Fruit fly (Drosophila melanogaster) whole organism, embryonic: ENCODE data around the gene Cyp4ac2.

Source experiments
- ATbp ChIP-seq: fragments of 200-800 bp; sonication (Bioruptor generic); optimal IDR thresholded peaks from 2 replicates; lab custom pipeline; 2017; ENCODE audit warnings: missing biosample characterization, mild to moderate bottlenecking, missing genetic modification characterization, missing genetic modification reagents
- BEAF-32 ChIP-seq: fragments of 200-800 bp; sonication (Bioruptor generic); optimal IDR thresholded peaks from 3 replicates; lab custom pipeline; 2017; ENCODE audit warnings: missing biosample characterization, missing genetic modification characterization, mild to moderate bottlenecking, moderate library complexity, missing genetic modification reagents
- CG10147 ChIP-seq: fragments of 200-800 bp; sonication (Bioruptor generic); optimal IDR thresholded peaks from 2 replicates; lab custom pipeline; 2019; ENCODE audit warnings: missing biosample characterization, mild to moderate bottlenecking, missing genetic modification characterization, moderate library complexity
- CG11085 ChIP-seq: fragments of 200-800 bp; sonication (Bioruptor generic); IDR thresholded peaks from 2 replicates; pipeline ENCODE4 v1.3.6; 2022; ENCODE audit warnings: missing biosample characterization, missing genetic modification characterization
- CG11398 ChIP-seq: fragments of 200-800 bp; sonication (Bioruptor generic); optimal IDR thresholded peaks from 2 replicates; lab custom pipeline; 2016; ENCODE audit warnings: missing biosample characterization, missing genetic modification characterization
- CG11456 ChIP-seq: fragments of 200-800 bp; sonication (Bioruptor generic); IDR thresholded peaks from 3 replicates; pipeline ENCODE4 v1.3.6; 2022; ENCODE audit warnings: missing biosample characterization, missing genetic modification characterization
- CG12391 ChIP-seq: fragments of 200-800 bp; sonication (Bioruptor generic); optimal IDR thresholded peaks from 3 replicates; lab custom pipeline; 2018; ENCODE audit warnings: missing biosample characterization, mild to moderate bottlenecking, missing genetic modification characterization, moderate library complexity
- CG12659 ChIP-seq: fragments of 200-800 bp; sonication (Bioruptor generic); optimal IDR thresholded peaks from 3 replicates; lab custom pipeline; 2017; ENCODE audit warnings: mild to moderate bottlenecking, missing biosample characterization, missing genetic modification reagents, missing genetic modification characterization
- CG14710 ChIP-seq: fragments of 200-800 bp; sonication (Bioruptor generic); optimal IDR thresholded peaks from 3 replicates; lab custom pipeline; 2019; ENCODE audit warnings: missing biosample characterization, mild to moderate bottlenecking, missing genetic modification characterization, moderate library complexity
- CG16779 ChIP-seq: fragments of 200-800 bp; sonication (Bioruptor generic); IDR thresholded peaks from 2 replicates; pipeline ENCODE4 v1.3.6; 2022; ENCODE audit warnings: missing biosample characterization, missing genetic modification characterization
- CG2875 ChIP-seq: fragments of 200-800 bp; sonication (Bioruptor generic); optimal IDR thresholded peaks from 2 replicates; lab custom pipeline; 2017; ENCODE audit warnings: missing biosample characterization, mild to moderate bottlenecking, missing genetic modification characterization, missing genetic modification reagents
- CG30403 ChIP-seq: fragments of 200-800 bp; sonication (Bioruptor generic); optimal IDR thresholded peaks from 3 replicates; lab custom pipeline; 2016; ENCODE audit warnings: missing biosample characterization, missing genetic modification characterization
- CG30431 ChIP-seq: fragments of 200-800 bp; sonication (Bioruptor generic); optimal IDR thresholded peaks from 2 replicates; lab custom pipeline; 2017; ENCODE audit warnings: missing biosample characterization, missing genetic modification characterization
- CG33557 ChIP-seq: fragments of 200-800 bp; sonication (Bioruptor generic); optimal IDR thresholded peaks from 2 replicates; lab custom pipeline; 2019; ENCODE audit warnings: missing biosample characterization, mild to moderate bottlenecking, missing genetic modification characterization, moderate library complexity
- CG34376 ChIP-seq: fragments of 200-800 bp; sonication (Bioruptor generic); optimal IDR thresholded peaks from 2 replicates; lab custom pipeline; 2018; ENCODE audit warnings: missing biosample characterization, mild to moderate bottlenecking, missing genetic modification characterization
- CG6272 ChIP-seq: fragments of 200-800 bp; sonication (Bioruptor generic); IDR thresholded peaks from 2 replicates; pipeline ENCODE4 v1.3.6; 2022; ENCODE audit warnings: missing biosample characterization, missing genetic modification characterization
- CG8944 ChIP-seq: fragments of 200-800 bp; sonication (Bioruptor generic); optimal IDR thresholded peaks from 3 replicates; lab custom pipeline; 2016; ENCODE audit warnings: missing biosample characterization, missing genetic modification characterization
- CHES-1-like ChIP-seq: fragments of 200-800 bp; sonication (Bioruptor generic); optimal IDR thresholded peaks from 2 replicates; lab custom pipeline; 2016; ENCODE audit warnings: missing biosample characterization, missing genetic modification characterization
- Dbx ChIP-seq: fragments of 200-800 bp; sonication (Bioruptor generic); IDR thresholded peaks from 3 replicates; pipeline ENCODE4 v1.3.6; 2022; ENCODE audit warnings: missing biosample characterization, missing genetic modification characterization
- Doc2 ChIP-seq: fragments of 200-800 bp; sonication (Bioruptor generic); IDR thresholded peaks from 2 replicates; pipeline ENCODE4 v1.3.6; 2022; ENCODE audit warnings: missing biosample characterization, missing genetic modification characterization
- Dp ChIP-seq: fragments of 200-800 bp; sonication (Bioruptor generic); optimal IDR thresholded peaks from 2 replicates; lab custom pipeline; 2018; ENCODE audit warnings: missing biosample characterization, mild to moderate bottlenecking, missing genetic modification characterization, moderate library complexity
- Fer2 ChIP-seq: fragments of 200-800 bp; sonication (Bioruptor generic); optimal IDR thresholded peaks from 2 replicates; lab custom pipeline; 2018; ENCODE audit warnings: missing biosample characterization, mild to moderate bottlenecking, missing genetic modification characterization, moderate library complexity
- Hr78 ChIP-seq, 2 experiments: fragments of 200-800 bp in 1 of 2; fragments of >200 bp in 1 of 2; sonication (Bioruptor generic) in 1 of 2; optimal IDR thresholded peaks; 2 replicates each; lab custom pipeline; 2017 to 2019; ENCODE audit warnings: missing biosample characterization in 2 of 2, missing genetic modification characterization in 2 of 2, mild to moderate bottlenecking in 1 of 2, moderate library complexity in 1 of 2
- PHDP ChIP-seq: fragments of 200-800 bp; sonication (Bioruptor generic); optimal IDR thresholded peaks from 3 replicates; lab custom pipeline; 2018; ENCODE audit warnings: missing biosample characterization, mild to moderate bottlenecking, missing genetic modification characterization, moderate library complexity
- Stat92E ChIP-seq, 3 experiments: fragments of >200 bp in 2 of 3; fragments of 200-800 bp in 1 of 3; sonication (Bioruptor generic) in 1 of 3; optimal IDR thresholded peaks; 2 replicates each; lab custom pipeline; 2017 to 2019; ENCODE audit warnings: missing biosample characterization in 3 of 3, missing genetic modification characterization in 3 of 3, mild to moderate bottlenecking in 1 of 3, moderate library complexity in 1 of 3
- ato ChIP-seq: fragments of 200-800 bp; sonication (Bioruptor generic); IDR thresholded peaks from 2 replicates; pipeline ENCODE4 v1.3.6; 2022; ENCODE audit warnings: missing biosample characterization, missing genetic modification characterization; ENCODE audit not compliant: partially characterized antibody
- az2 ChIP-seq: fragments of 200-800 bp; sonication (Bioruptor generic); optimal IDR thresholded peaks from 3 replicates; lab custom pipeline; 2016; ENCODE audit warnings: missing biosample characterization, missing genetic modification characterization
- bcd ChIP-seq: fragments of 200-800 bp; sonication (Bioruptor generic); optimal IDR thresholded peaks from 2 replicates; lab custom pipeline; 2017; ENCODE audit warnings: missing biosample characterization, mild to moderate bottlenecking, missing genetic modification characterization
- cas ChIP-seq: fragments of 200-800 bp; sonication (Bioruptor generic); IDR thresholded peaks from 2 replicates; pipeline ENCODE4 v1.3.6; 2022; ENCODE audit warnings: missing biosample characterization, missing genetic modification characterization
- cato ChIP-seq: fragments of 200-800 bp; sonication (Bioruptor generic); optimal IDR thresholded peaks from 2 replicates; lab custom pipeline; 2016; ENCODE audit warnings: missing biosample characterization, missing genetic modification characterization, borderline replicate concordance
- caup ChIP-seq: fragments of 200-800 bp; sonication (Bioruptor generic); optimal IDR thresholded peaks from 3 replicates; lab custom pipeline; 2017; ENCODE audit warnings: missing biosample characterization, mild to moderate bottlenecking, missing genetic modification characterization, moderate library complexity; ENCODE audit not compliant: severe bottlenecking
- chinmo ChIP-seq: fragments of 200-800 bp; sonication (Bioruptor generic); IDR thresholded peaks from 4 replicates; pipeline ENCODE4 v1.3.6; 2022; ENCODE audit warnings: missing biosample characterization, missing genetic modification characterization; ENCODE audit not compliant: partially characterized antibody
- exex ChIP-seq: fragments of 200-800 bp; sonication (Bioruptor generic); optimal IDR thresholded peaks from 4 replicates; lab custom pipeline; 2018; ENCODE audit warnings: missing biosample characterization, mild to moderate bottlenecking, missing genetic modification characterization, moderate library complexity
- fd102C ChIP-seq: fragments of 200-800 bp; sonication (Bioruptor generic); optimal IDR thresholded peaks from 2 replicates; lab custom pipeline; 2018; ENCODE audit warnings: missing biosample characterization, mild to moderate bottlenecking, missing genetic modification characterization, moderate library complexity
- gsb-n ChIP-seq: fragments of 200-800 bp; sonication (Bioruptor generic); optimal IDR thresholded peaks from 3 replicates; lab custom pipeline; 2018; ENCODE audit warnings: missing biosample characterization, mild to moderate bottlenecking, missing genetic modification characterization
- ham ChIP-seq: fragments of 200-800 bp; sonication (Bioruptor generic); IDR thresholded peaks from 2 replicates; pipeline ENCODE4 v1.3.6; 2022; ENCODE audit warnings: missing biosample characterization, missing genetic modification characterization
- hth ChIP-seq: fragments of >200 bp; optimal IDR thresholded peaks from 2 replicates; lab custom pipeline; 2017; ENCODE audit warnings: inconsistent platforms
- maf-S ChIP-seq: fragments of 200-800 bp; sonication (Bioruptor generic); optimal IDR thresholded peaks from 2 replicates; lab custom pipeline; 2016; ENCODE audit warnings: missing biosample characterization, missing genetic modification characterization
- nerfin-1 ChIP-seq: fragments of 200-800 bp; sonication (Bioruptor generic); optimal IDR thresholded peaks from 3 replicates; lab custom pipeline; 2019; ENCODE audit warnings: missing biosample characterization, mild to moderate bottlenecking, missing genetic modification characterization, moderate library complexity
- pfk ChIP-seq: fragments of 200-800 bp; sonication (Bioruptor generic); optimal IDR thresholded peaks from 2 replicates; lab custom pipeline; 2018; ENCODE audit warnings: missing biosample characterization, mild to moderate bottlenecking, missing genetic modification characterization, moderate library complexity
- schlank ChIP-seq: fragments of 200-800 bp; sonication (Bioruptor generic); optimal IDR thresholded peaks from 2 replicates; lab custom pipeline; 2018; ENCODE audit warnings: missing biosample characterization, mild to moderate bottlenecking, missing genetic modification characterization
- slp2 ChIP-seq: fragments of 200-800 bp; sonication (Bioruptor generic); optimal IDR thresholded peaks from 2 replicates; lab custom pipeline; 2016; ENCODE audit warnings: missing biosample characterization, missing genetic modification characterization
- sr ChIP-seq: fragments of 200-800 bp; sonication (Bioruptor generic); IDR thresholded peaks from 3 replicates; pipeline ENCODE4 v1.3.6; 2022; ENCODE audit warnings: missing biosample characterization, missing genetic modification characterization
- stc ChIP-seq: fragments of 200-800 bp; sonication (Bioruptor generic); IDR thresholded peaks from 2 replicates; pipeline ENCODE4 v1.3.6; 2022; ENCODE audit warnings: missing biosample characterization, missing genetic modification characterization
- tll ChIP-seq, 2 experiments: fragments of 200-800 bp in 1 of 2; fragments of >200 bp in 1 of 2; sonication (Bioruptor generic) in 1 of 2; optimal IDR thresholded peaks; 2 replicates each; lab custom pipeline; 2017 to 2019; ENCODE audit warnings: missing biosample characterization in 2 of 2, missing genetic modification characterization in 2 of 2, mild to moderate bottlenecking in 1 of 2, moderate library complexity in 1 of 2
- ttk ChIP-seq: fragments of 200-800 bp; sonication (Bioruptor generic); IDR thresholded peaks from 2 replicates; pipeline ENCODE4 v2.1.2; 2022; ENCODE audit warnings: missing biosample characterization, missing genetic modification characterization
- wek ChIP-seq: fragments of 200-800 bp; sonication (Bioruptor generic); optimal IDR thresholded peaks from 3 replicates; lab custom pipeline; 2018; ENCODE audit warnings: missing biosample characterization, mild to moderate bottlenecking, missing genetic modification characterization, moderate library complexity
- yki ChIP-seq: fragments of >200 bp; optimal IDR thresholded peaks from 3 replicates; lab custom pipeline; 2018
- zfh2 ChIP-seq: fragments of 200-800 bp; sonication (Bioruptor generic); optimal IDR thresholded peaks from 2 replicates; lab custom pipeline; 2016; ENCODE audit warnings: missing biosample characterization, missing genetic modification characterization

Gene Cyp4ac2

dm6 chr2L:5292977-5293513, 26.9 kb downstream of the Cyp4ac2 start (continued):
- TF ChIP-seq CG14710 (peak; percentile 87), zfh2 (GFP tag; lab: Kevin White, UChicago) (no peak), CG6272 (GFP tag; lab: Robert Waterston, UW) (no peak), CG8944 (peak; percentile 27), bcd (GFP tag; lab: Kevin White, UChicago) (peak; percentile 62), ham (no peak), tll (GFP tag; optimal IDR thresholded peaks at IDR 0.05; lab: Kevin White, UChicago) (peak in 1 of 2 experiments; percentile 22), ttk (GFP tag; lab: Robert Waterston, UW) (0 out of 2 replicates have a peak, but pooled peaks have one; percentile 40), Hr78 (GFP tag; optimal IDR thresholded peaks at IDR 0.05; lab: Kevin White, UChicago) (peak in 1 of 2 experiments; percentile 87), CG12659 (GFP tag; lab: Kevin White, UChicago) (peak; percentile 60), Doc2 (no peak), CG33557 (GFP tag; lab: Kevin White, UChicago) (peak; percentile 83), ATbp (GFP tag; lab: Kevin White, UChicago) (peak; percentile 71), CG10147 (no peak), nerfin-1 (tag; lab: Kevin White, UChicago) (peak; percentile 84), Stat92E (GFP tag; optimal IDR thresholded peaks at IDR 0.05; lab: Kevin White, UChicago) (peak in 1 of 3 experiments; percentile 92), wek (GFP tag; lab: Kevin White, UChicago) (peak; percentile 50), ato (GFP tag; lab: Robert Waterston, UW) (no peak), sr (GFP tag; lab: Robert Waterston, UW) (peak; percentile 11; the same call in 1 of the 3 replicates), Fer2 (tag; lab: Kevin White, UChicago) (no peak), CG12391 (tag; lab: Kevin White, UChicago) (peak; percentile 86), yki (peak; percentile 31), CG11398 (GFP tag; lab: Kevin White, UChicago) (peak; percentile 53), slp2 (peak; percentile 6), hth (lab: Kevin White, UChicago) (no peak), stc (peak; percentile 61; the same call in 1 of the 2 replicates), CG16779 (GFP tag; lab: Robert Waterston, UW) (no peak), cato (GFP tag; lab: Kevin White, UChicago) (peak; percentile 53), fd102C (GFP tag; lab: Kevin White, UChicago) (peak; percentile 28), CG30403 (peak; percentile 74), CG30431 (GFP tag; lab: Kevin White, UChicago) (peak; percentile 32), cas (GFP tag; lab: Robert Waterston, UW) (no peak), Dp (GFP tag; lab: Kevin White, UChicago) (no peak), az2 (GFP tag; lab: Kevin White, UChicago) (peak; percentile 70), CG2875 (GFP tag; lab: Kevin White, UChicago) (peak; percentile 55), schlank (tag; lab: Kevin White, UChicago) (no peak), exex (tag; lab: Kevin White, UChicago) (no peak), CG34376 (GFP tag; lab: Kevin White, UChicago) (no peak), maf-S (GFP tag; lab: Kevin White, UChicago) (peak; percentile 27), Dbx (GFP tag; lab: Robert Waterston, UW) (no peak), BEAF-32 (no peak), caup (GFP tag; lab: Kevin White, UChicago) (peak; percentile 16), CHES-1-like (GFP tag; lab: Kevin White, UChicago) (no peak), PHDP (tag; lab: Kevin White, UChicago) (peak; percentile 84), CG11456 (no peak), pfk (GFP tag; lab: Kevin White, UChicago) (no peak), gsb-n (tag; lab: Kevin White, UChicago) (peak; percentile 90), chinmo (GFP tag; lab: Robert Waterston, UW) (peak; percentile 66; the same call in 1 of the 4 replicates), CG11085 (GFP tag; lab: Robert Waterston, UW) (no peak)
